Fruit fly (Drosophila melanogaster): Measurements from ENCODE around the gene tin.

Gene tin

DNA sequence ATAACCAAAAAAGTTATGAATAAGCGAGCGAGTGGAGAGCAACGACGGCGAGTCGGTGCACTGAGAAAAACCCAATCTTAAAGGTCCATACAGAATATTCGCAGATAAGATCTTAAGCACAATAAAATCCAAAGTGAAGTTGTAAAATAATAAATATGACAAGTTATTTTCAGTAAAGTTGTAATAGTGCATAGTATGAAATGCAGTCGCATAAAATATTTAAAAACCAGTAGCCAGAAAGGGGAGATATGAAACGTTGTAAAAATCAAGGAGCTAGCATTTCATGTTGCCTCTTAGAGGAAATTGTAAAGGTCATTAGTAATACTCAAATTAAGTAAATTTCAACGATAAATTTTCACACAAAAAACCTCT, 31.0 kb upstream of the tin start (continued):
- TF ChIP-seq hkb (optimal IDR thresholded peaks at IDR 0.05) (no peak), hkb (GFP tag; IDR thresholded peaks at IDR 0.05) (no peak; the same call in 1 of the 2 replicates), mam (GFP tag; optimal IDR thresholded peaks at IDR 0.05) (no peak), gsb (GFP tag; IDR thresholded peaks at IDR 0.05) (no peak), CG12659 (GFP tag; optimal IDR thresholded peaks at IDR 0.05) (peak; percentile 10), B-H2 (GFP tag; optimal IDR thresholded peaks at IDR 0.05) (no peak), sima (GFP tag; optimal IDR thresholded peaks at IDR 0.05) (no peak), jumu (GFP tag; optimal IDR thresholded peaks at IDR 0.05) (no peak), phol (tag; optimal IDR thresholded peaks at IDR 0.05) (peak; percentile 50), CG12391 (tag; optimal IDR thresholded peaks at IDR 0.05) (peak; percentile 13), CG1792 (GFP tag; optimal IDR thresholded peaks at IDR 0.05) (no peak), CG1603 (tag; optimal IDR thresholded peaks at IDR 0.05) (peak; percentile 4), ATbp (GFP tag; optimal IDR thresholded peaks at IDR 0.05) (peak; percentile 47), dan (GFP tag; IDR thresholded peaks at IDR 0.05) (no peak), Lim3 (GFP tag; IDR thresholded peaks at IDR 0.05) (no peak), cas (GFP tag; IDR thresholded peaks at IDR 0.05) (no peak), Ravus (GFP tag; IDR thresholded peaks at IDR 0.05) (no peak), CG5953 (GFP tag; IDR thresholded peaks at IDR 0.05) (no peak), CG9876 (GFP tag; optimal IDR thresholded peaks at IDR 0.05) (no peak), Spps (tag; optimal IDR thresholded peaks at IDR 0.05) (no peak), pfk (GFP tag; optimal IDR thresholded peaks at IDR 0.05) (no peak), CG7786 (GFP tag; optimal IDR thresholded peaks at IDR 0.05) (no peak), sna (GFP tag; IDR thresholded peaks at IDR 0.05; ENCODE audit: partially characterized antibody) (no peak), pan (optimal IDR thresholded peaks at IDR 0.05) (no peak), pan (GFP tag; optimal IDR thresholded peaks at IDR 0.05 in 1 of 2, IDR thresholded peaks at IDR 0.05 in 1 of 2) (no peak), sens (GFP tag) (peak; percentile 83), CG9727 (GFP tag; optimal IDR thresholded peaks at IDR 0.05) (peak; percentile 24), unpg (GFP tag; optimal IDR thresholded peaks at IDR 0.05) (peak; percentile 24), Sox100B (GFP tag; optimal IDR thresholded peaks at IDR 0.05) (peak; percentile 52), nmo (GFP tag; optimal IDR thresholded peaks at IDR 0.05) (peak; percentile 23), so (GFP tag; IDR thresholded peaks at IDR 0.05) (no peak), CG32772 (GFP tag; IDR thresholded peaks at IDR 0.05) (no peak), klu (GFP tag; IDR thresholded peaks at IDR 0.05) (no peak), abd-A (tag; optimal IDR thresholded peaks at IDR 0.05) (no peak), Med (GFP tag) (no peak), sens-2 (GFP tag; IDR thresholded peaks at IDR 0.05) (no peak), Hsf (GFP tag; optimal IDR thresholded peaks at IDR 0.05) (no peak), ftz-f1 (GFP tag; optimal IDR thresholded peaks at IDR 0.05) (no peak), Hr39 (optimal IDR thresholded peaks at IDR 0.05) (no peak), CG4820 (GFP tag; optimal IDR thresholded peaks at IDR 0.05) (peak; percentile 31), CG11085 (GFP tag; IDR thresholded peaks at IDR 0.05) (no peak), Eip74EF (GFP tag; optimal IDR thresholded peaks at IDR 0.05) (no peak), CG2678 (tag; optimal IDR thresholded peaks at IDR 0.05) (peak; percentile 46), wor (GFP tag; IDR thresholded peaks at IDR 0.05) (no peak), row (GFP tag; IDR thresholded peaks at IDR 0.05) (no peak), CG3065 (GFP tag; optimal IDR thresholded peaks at IDR 0.05) (no peak), GATAe (GFP tag; conservative IDR thresholded peaks at IDR 0.05) (no peak), CG42726 (GFP tag; IDR thresholded peaks at IDR 0.05; ENCODE audit: partially characterized antibody) (no peak), CG17612 (GFP tag; IDR thresholded peaks at IDR 0.05) (no peak), salm (tag; optimal IDR thresholded peaks at IDR 0.05) (no peak), CG17829 (tag; optimal IDR thresholded peaks at IDR 0.05) (peak; percentile 10), Nf-YC (tag; optimal IDR thresholded peaks at IDR 0.05) (no peak), CG6854 (GFP tag; optimal IDR thresholded peaks at IDR 0.05) (no peak), eve (GFP tag; optimal IDR thresholded peaks at IDR 0.05) (no peak)

All from whole organism, embryonic.